Fruit fly (Drosophila melanogaster): ENCODE data around the gene CG13998.

dm6 chr2L:5947504-5947903, 9.1 kb downstream of the CG13998 start:
- no peak for TF ChIP-seq Dfd (GFP tag; optimal IDR thresholded peaks at IDR 0.05)
- no peak for TF ChIP-seq Nf-YB (GFP tag; optimal IDR thresholded peaks at IDR 0.05)
- TF ChIP-seq kay (GFP tag; optimal IDR thresholded peaks at IDR 0.05), result no peak
- no peak for TF ChIP-seq CG14710 (tag; optimal IDR thresholded peaks at IDR 0.05)
- TF ChIP-seq trem (tag; optimal IDR thresholded peaks at IDR 0.05), result no peak

Measured in whole organism, embryonic.